Fruit fly (Drosophila melanogaster) whole organism, embryonic: ENCODE data around the gene CG32313.
A peak's percentile ranks its signal among the peaks of the same experiment; 100 is the strongest.

ENCODE experiments used
- Asciz ChIP-seq: fragments of 200-800 bp; sonication (Bioruptor generic); optimal IDR thresholded peaks from 2 replicates; lab custom pipeline; 2017; ENCODE audit warnings: missing biosample characterization, mild to moderate bottlenecking, missing genetic modification characterization, missing genetic modification reagents
- Atf3 ChIP-seq: fragments of 200-800 bp; sonication (Bioruptor generic); optimal IDR thresholded peaks from 3 replicates; lab custom pipeline; 2016; ENCODE audit warnings: missing biosample characterization, missing genetic modification characterization
- CG10274 ChIP-seq: fragments of 200-800 bp; sonication (Bioruptor generic); optimal IDR thresholded peaks from 3 replicates; lab custom pipeline; 2017; ENCODE audit warnings: missing biosample characterization, mild to moderate bottlenecking, missing genetic modification characterization
- CG12299 ChIP-seq: fragments of 200-800 bp; sonication (Bioruptor generic); optimal IDR thresholded peaks from 2 replicates; lab custom pipeline; 2018; ENCODE audit warnings: missing biosample characterization, mild to moderate bottlenecking, missing genetic modification characterization
- CG17328 ChIP-seq: fragments of 200-800 bp; sonication (Bioruptor generic); IDR thresholded peaks from 2 replicates; pipeline ENCODE4 v1.3.6; 2022; ENCODE audit warnings: missing biosample characterization, missing genetic modification characterization
- CG17912 ChIP-seq: fragments of 200-800 bp; sonication (Bioruptor generic); optimal IDR thresholded peaks from 2 replicates; lab custom pipeline; 2018; ENCODE audit warnings: missing biosample characterization, mild to moderate bottlenecking, missing genetic modification characterization
- CG1792 ChIP-seq: fragments of 200-800 bp; sonication (Bioruptor generic); optimal IDR thresholded peaks from 2 replicates; lab custom pipeline; 2016; ENCODE audit warnings: missing biosample characterization, missing genetic modification characterization
- CG18262 ChIP-seq: fragments of 200-800 bp; optimal IDR thresholded peaks from 3 replicates; lab custom pipeline; 2019; ENCODE audit warnings: missing biosample characterization, mild to moderate bottlenecking, missing genetic modification characterization, moderate library complexity
- CG2875 ChIP-seq: fragments of 200-800 bp; sonication (Bioruptor generic); optimal IDR thresholded peaks from 2 replicates; lab custom pipeline; 2017; ENCODE audit warnings: missing biosample characterization, mild to moderate bottlenecking, missing genetic modification characterization, missing genetic modification reagents
- CG30020 ChIP-seq: fragments of 200-800 bp; optimal IDR thresholded peaks from 2 replicates; lab custom pipeline; 2019; ENCODE audit warnings: missing biosample characterization, mild to moderate bottlenecking, missing genetic modification characterization, moderate library complexity
- CG3407 ChIP-seq: fragments of 200-800 bp; sonication (Bioruptor generic); optimal IDR thresholded peaks from 2 replicates; lab custom pipeline; 2018; ENCODE audit warnings: missing biosample characterization, mild to moderate bottlenecking, missing genetic modification characterization
- CG34422 ChIP-seq: fragments of 200-800 bp; sonication (Bioruptor generic); IDR thresholded peaks from 3 replicates; pipeline ENCODE4 v1.3.6; 2022; ENCODE audit warnings: missing biosample characterization, missing genetic modification characterization
- CG43689 ChIP-seq: fragments of 200-800 bp; sonication (Bioruptor generic); IDR thresholded peaks from 2 replicates; pipeline ENCODE4 v1.3.6; 2022; ENCODE audit warnings: missing biosample characterization, missing genetic modification characterization
- CG6175 ChIP-seq: fragments of 200-800 bp; sonication (Bioruptor generic); IDR thresholded peaks from 3 replicates; pipeline ENCODE4 v1.3.6; 2022; ENCODE audit warnings: missing biosample characterization, missing genetic modification characterization
- CG6254 ChIP-seq: fragments of 200-800 bp; sonication (Bioruptor generic); optimal IDR thresholded peaks from 3 replicates; lab custom pipeline; 2017; ENCODE audit warnings: mild to moderate bottlenecking, missing biosample characterization, missing genetic modification reagents, missing genetic modification characterization
- D19A ChIP-seq: fragments of 200-800 bp; optimal IDR thresholded peaks from 3 replicates; lab custom pipeline; 2019; ENCODE audit warnings: missing biosample characterization, mild to moderate bottlenecking, missing genetic modification characterization, moderate library complexity
- D19B ChIP-seq: fragments of 200-800 bp; sonication (Bioruptor generic); optimal IDR thresholded peaks from 2 replicates; lab custom pipeline; 2017; ENCODE audit warnings: missing biosample characterization, mild to moderate bottlenecking, missing genetic modification characterization
- HLH3B ChIP-seq: fragments of 200-800 bp; sonication (Bioruptor generic); IDR thresholded peaks from 2 replicates; pipeline ENCODE4 v1.3.6; 2022; ENCODE audit warnings: missing biosample characterization, missing genetic modification characterization
- Jarid2 ChIP-seq: fragments of 200-800 bp; sonication (Bioruptor generic); optimal IDR thresholded peaks from 3 replicates; lab custom pipeline; 2017; ENCODE audit warnings: mild to moderate bottlenecking, missing biosample characterization, missing genetic modification reagents, missing genetic modification characterization
- MBD-R2 ChIP-seq: fragments of 200-800 bp; sonication (Bioruptor generic); IDR thresholded peaks from 2 replicates; pipeline ENCODE4 v1.3.6; 2022; ENCODE audit warnings: missing biosample characterization, missing genetic modification characterization
- MESR4 ChIP-seq: fragments of 200-800 bp; sonication (Bioruptor generic); optimal IDR thresholded peaks from 2 replicates; lab custom pipeline; 2018; ENCODE audit warnings: missing biosample characterization, mild to moderate bottlenecking, missing genetic modification characterization, moderate library complexity
- MTF-1 ChIP-seq: fragments of 200-800 bp; sonication (Bioruptor generic); optimal IDR thresholded peaks from 2 replicates; lab custom pipeline; 2018; ENCODE audit warnings: missing biosample characterization, mild to moderate bottlenecking, missing genetic modification characterization, borderline replicate concordance
- Max ChIP-seq: fragments of 200-800 bp; sonication (Bioruptor generic); optimal IDR thresholded peaks from 2 replicates; lab custom pipeline; 2016; ENCODE audit warnings: missing biosample characterization, mild to moderate bottlenecking, missing genetic modification characterization
- Med ChIP-seq: fragments of 200-800 bp; sonication (Bioruptor generic); peaks from one replicate; lab custom pipeline; 2016; ENCODE audit warnings: missing biosample characterization, missing genetic modification characterization, mild to moderate bottlenecking, inconsistent platforms, moderate library complexity
- Meics ChIP-seq: fragments of 200-800 bp; sonication (Bioruptor generic); optimal IDR thresholded peaks from 2 replicates; lab custom pipeline; 2017; ENCODE audit warnings: missing biosample characterization, mild to moderate bottlenecking, missing genetic modification characterization
- NC2β ChIP-seq: fragments of 200-800 bp; sonication (Bioruptor generic); optimal IDR thresholded peaks from 2 replicates; lab custom pipeline; 2016; ENCODE audit warnings: missing biosample characterization, missing genetic modification characterization
- NFAT ChIP-seq: fragments of 200-800 bp; sonication (Bioruptor generic); IDR thresholded peaks from 2 replicates; pipeline ENCODE4 v1.3.6; 2022; ENCODE audit warnings: missing biosample characterization, missing genetic modification characterization
- Nf-YC ChIP-seq: fragments of 200-800 bp; optimal IDR thresholded peaks from 3 replicates; lab custom pipeline; 2019; ENCODE audit warnings: missing biosample characterization, mild to moderate bottlenecking, missing genetic modification characterization, moderate library complexity
- Opbp ChIP-seq: fragments of 200-800 bp; sonication (Bioruptor generic); IDR thresholded peaks from 3 replicates; pipeline ENCODE4 v1.3.6; 2022; ENCODE audit warnings: missing biosample characterization, missing genetic modification characterization; ENCODE audit not compliant: partially characterized antibody
- Optix ChIP-seq: fragments of 200-800 bp; sonication (Bioruptor generic); IDR thresholded peaks from 3 replicates; pipeline ENCODE4 v1.3.6; 2022; ENCODE audit warnings: missing biosample characterization, missing genetic modification characterization
- Ptx1 ChIP-seq: fragments of 200-800 bp; sonication (Bioruptor generic); IDR thresholded peaks from 2 replicates; pipeline ENCODE4 v1.3.6; 2022; ENCODE audit warnings: missing biosample characterization, missing genetic modification characterization
- Xbp1 ChIP-seq: fragments of 200-800 bp; sonication (Bioruptor generic); optimal IDR thresholded peaks from 3 replicates; lab custom pipeline; 2016; ENCODE audit warnings: missing biosample characterization, mild to moderate bottlenecking, missing genetic modification characterization
- bigmax ChIP-seq: fragments of 200-800 bp; sonication (Bioruptor generic); optimal IDR thresholded peaks from 2 replicates; lab custom pipeline; 2018; ENCODE audit warnings: missing biosample characterization, mild to moderate bottlenecking, missing genetic modification characterization
- cas ChIP-seq: fragments of 200-800 bp; sonication (Bioruptor generic); IDR thresholded peaks from 2 replicates; pipeline ENCODE4 v1.3.6; 2022; ENCODE audit warnings: missing biosample characterization, missing genetic modification characterization
- chinmo ChIP-seq: fragments of 200-800 bp; sonication (Bioruptor generic); IDR thresholded peaks from 4 replicates; pipeline ENCODE4 v1.3.6; 2022; ENCODE audit warnings: missing biosample characterization, missing genetic modification characterization; ENCODE audit not compliant: partially characterized antibody
- chm ChIP-seq: fragments of 200-800 bp; sonication (Bioruptor generic); IDR thresholded peaks from 2 replicates; pipeline ENCODE4 v1.3.6; 2022; ENCODE audit warnings: missing biosample characterization, missing genetic modification characterization
- chn ChIP-seq: fragments of 200-800 bp; sonication (Bioruptor generic); optimal IDR thresholded peaks from 2 replicates; lab custom pipeline; 2016; ENCODE audit warnings: missing biosample characterization, missing genetic modification characterization
- crp ChIP-seq, 2 experiments: fragments of 200-800 bp; sonication (Bioruptor generic); optimal IDR thresholded peaks; 2 replicates in 1 of 2; 3 replicates in 1 of 2; lab custom pipeline; 2017; ENCODE audit warnings: missing biosample characterization in 2 of 2, missing genetic modification characterization in 2 of 2, mild to moderate bottlenecking in 1 of 2, moderate library complexity in 1 of 2
- dysf ChIP-seq: fragments of 200-800 bp; sonication (Bioruptor generic); IDR thresholded peaks from 3 replicates; pipeline ENCODE4 v1.3.6; 2022; ENCODE audit warnings: missing biosample characterization, missing genetic modification characterization
- fd3F ChIP-seq: fragments of 200-800 bp; sonication (Bioruptor generic); optimal IDR thresholded peaks from 2 replicates; lab custom pipeline; 2018; ENCODE audit warnings: missing biosample characterization, mild to moderate bottlenecking, missing genetic modification characterization, moderate library complexity
- gem ChIP-seq: fragments of 200-800 bp; sonication (Bioruptor generic); optimal IDR thresholded peaks from 2 replicates; lab custom pipeline; 2019; ENCODE audit warnings: missing biosample characterization, mild to moderate bottlenecking, missing genetic modification characterization, moderate library complexity
- kah ChIP-seq: fragments of 200-800 bp; sonication (Bioruptor generic); optimal IDR thresholded peaks from 2 replicates; lab custom pipeline; 2018; ENCODE audit warnings: missing biosample characterization, mild to moderate bottlenecking, missing genetic modification characterization
- lilli ChIP-seq: fragments of 200-800 bp; sonication (Bioruptor generic); optimal IDR thresholded peaks from 3 replicates; lab custom pipeline; 2016; ENCODE audit warnings: missing biosample characterization, missing genetic modification characterization
- otp ChIP-seq: fragments of 200-800 bp; sonication (Bioruptor generic); IDR thresholded peaks from 3 replicates; pipeline ENCODE4, ENCODE4 v1.3.6; 2022; ENCODE audit warnings: missing biosample characterization, missing genetic modification characterization
- sens ChIP-seq: fragments of 200-800 bp; sonication (Bioruptor generic); peaks from one replicate; lab custom pipeline; 2016; ENCODE audit warnings: missing biosample characterization, missing genetic modification characterization
- seq ChIP-seq: fragments of 200-800 bp; sonication (Bioruptor generic); IDR thresholded peaks from 2 replicates; pipeline ENCODE4 v1.3.6; 2022; ENCODE audit warnings: missing biosample characterization, missing genetic modification characterization
- slou ChIP-seq: fragments of 200-800 bp; sonication (Bioruptor generic); optimal IDR thresholded peaks from 3 replicates; lab custom pipeline; 2016; ENCODE audit warnings: missing biosample characterization, missing genetic modification characterization
- stc ChIP-seq: fragments of 200-800 bp; sonication (Bioruptor generic); IDR thresholded peaks from 2 replicates; pipeline ENCODE4 v1.3.6; 2022; ENCODE audit warnings: missing biosample characterization, missing genetic modification characterization
- trem ChIP-seq: fragments of 200-800 bp; optimal IDR thresholded peaks from 3 replicates; lab custom pipeline; 2019; ENCODE audit warnings: missing biosample characterization, mild to moderate bottlenecking, missing genetic modification characterization, moderate library complexity
- zen ChIP-seq: fragments of 200-800 bp; sonication (Bioruptor generic); optimal IDR thresholded peaks from 3 replicates; lab custom pipeline; 2018; ENCODE audit warnings: missing biosample characterization, mild to moderate bottlenecking, missing genetic modification characterization, moderate library complexity

Gene CG32313

DNA sequence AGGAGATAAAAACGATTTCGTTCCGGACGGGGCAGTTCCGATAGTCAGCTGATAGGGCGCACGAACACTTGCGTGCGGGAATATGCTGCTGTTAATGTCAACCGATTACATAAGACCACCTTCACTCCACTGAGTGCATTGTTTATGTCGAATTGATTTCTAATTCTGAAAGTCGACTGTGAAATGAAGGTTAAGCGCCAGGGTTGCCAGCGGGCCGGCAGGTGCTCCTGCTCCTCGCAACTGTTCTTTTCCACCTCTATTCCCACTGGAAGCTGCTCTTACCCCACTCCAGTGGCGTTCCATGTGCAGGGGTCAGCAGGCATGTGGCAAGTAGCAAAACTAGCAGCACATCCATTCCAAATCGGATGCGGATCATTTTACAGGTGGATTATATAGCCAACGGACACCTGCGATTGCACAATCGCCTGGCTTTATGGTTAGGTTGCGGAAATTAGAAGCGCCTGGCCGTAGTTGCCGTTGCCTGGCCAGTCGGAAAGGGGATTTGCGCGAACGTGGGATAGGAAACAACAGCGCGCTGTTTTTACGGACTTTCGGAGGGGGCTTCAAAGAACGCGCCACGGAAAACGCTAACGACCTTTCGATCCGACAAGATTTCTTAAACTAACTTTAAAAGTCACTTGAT lies 28.8 kb downstream of the CG32313 start, which contains the start of gene cue (continued):
- TF ChIP-seq fd3F (no peak), otp (GFP tag; lab: Robert Waterston, UW) (0 out of 3 replicates have a peak, but pooled peaks have one; percentile 16), HLH3B (GFP tag; lab: Robert Waterston, UW) (no peak), CG12299 (tag; lab: Kevin White, UChicago) (no peak), NC2β (GFP tag; lab: Kevin White, UChicago) (no peak), dysf (GFP tag; lab: Robert Waterston, UW) (no peak), crp (GFP tag; optimal IDR thresholded peaks at IDR 0.05; lab: Kevin White, UChicago) (peak in 1 of 2 experiments; percentile 33), CG18262 (tag; lab: Kevin White, UChicago) (no peak), Nf-YC (tag; lab: Kevin White, UChicago) (no peak), MESR4 (GFP tag; lab: Kevin White, UChicago) (peak; percentile 43), NFAT (GFP tag; lab: Robert Waterston, UW) (no peak), CG6254 (GFP tag; lab: Kevin White, UChicago) (no peak), MBD-R2 (GFP tag; lab: Robert Waterston, UW) (no peak), Ptx1 (GFP tag; lab: Robert Waterston, UW) (no peak), chn (GFP tag; lab: Kevin White, UChicago) (no peak), MTF-1 (GFP tag; lab: Kevin White, UChicago) (peak; percentile 38), CG10274 (GFP tag; lab: Kevin White, UChicago) (peak; percentile 96), kah (GFP tag; lab: Kevin White, UChicago) (peak; percentile 56), slou (GFP tag; lab: Kevin White, UChicago) (no peak), CG17912 (no peak), chinmo (GFP tag; lab: Robert Waterston, UW) (0 out of 4 replicates have a peak, but pooled peaks have one; percentile 18), D19A (no peak), CG6175 (GFP tag; lab: Robert Waterston, UW) (peak; percentile 75; the same call in 2 of the 3 replicates), CG43689 (GFP tag; lab: Robert Waterston, UW) (no peak), trem (tag; lab: Kevin White, UChicago) (no peak), Jarid2 (GFP tag; lab: Kevin White, UChicago) (peak; percentile 70), stc (GFP tag; lab: Robert Waterston, UW) (no peak), Max (GFP tag; lab: Kevin White, UChicago) (no peak), Asciz (GFP tag; lab: Kevin White, UChicago) (no peak), CG30020 (tag; lab: Kevin White, UChicago) (no peak), Opbp (GFP tag; lab: Robert Waterston, UW) (no peak), zen (tag; lab: Kevin White, UChicago) (no peak), lilli (GFP tag; lab: Kevin White, UChicago) (no peak), cas (no peak), seq (0 out of 2 replicates have a peak, but pooled peaks have one; percentile 6), Meics (GFP tag; lab: Kevin White, UChicago) (no peak), CG3407 (GFP tag; lab: Kevin White, UChicago) (no peak), D19B (GFP tag; lab: Kevin White, UChicago) (no peak), chm (0 out of 2 replicates have a peak, but pooled peaks have one; percentile 14), Optix (no peak), CG34422 (GFP tag; lab: Robert Waterston, UW) (0 out of 3 replicates have a peak, but pooled peaks have one; percentile 41), sens (GFP tag; lab: Kevin White, UChicago) (no peak), Atf3 (GFP tag; lab: Kevin White, UChicago) (no peak), Xbp1 (GFP tag; lab: Kevin White, UChicago) (no peak), CG2875 (no peak), CG17328 (no peak), bigmax (GFP tag; lab: Kevin White, UChicago) (peak; percentile 21), CG1792 (GFP tag; lab: Kevin White, UChicago) (no peak), Med (GFP tag; lab: Kevin White, UChicago) (no peak), gem (tag; lab: Kevin White, UChicago) (no peak)
